Fruit fly (Drosophila melanogaster) whole organism, larva: Measurements from ENCODE around the gene CG14095.
"Not testable (repeated sequence)": the region's sequence is repeated elsewhere in the genome, so short reads cannot be mapped to it uniquely, and the experiment has no call there.

Source experiments
- noc ChIP-seq: fragments of 200-800 bp; sonication (Bioruptor generic); optimal IDR thresholded peaks from 3 replicates; lab custom pipeline; 2019; ENCODE audit warnings: missing biosample characterization, mild to moderate bottlenecking, missing genetic modification characterization, moderate library complexity

Gene CG14095

DNA sequence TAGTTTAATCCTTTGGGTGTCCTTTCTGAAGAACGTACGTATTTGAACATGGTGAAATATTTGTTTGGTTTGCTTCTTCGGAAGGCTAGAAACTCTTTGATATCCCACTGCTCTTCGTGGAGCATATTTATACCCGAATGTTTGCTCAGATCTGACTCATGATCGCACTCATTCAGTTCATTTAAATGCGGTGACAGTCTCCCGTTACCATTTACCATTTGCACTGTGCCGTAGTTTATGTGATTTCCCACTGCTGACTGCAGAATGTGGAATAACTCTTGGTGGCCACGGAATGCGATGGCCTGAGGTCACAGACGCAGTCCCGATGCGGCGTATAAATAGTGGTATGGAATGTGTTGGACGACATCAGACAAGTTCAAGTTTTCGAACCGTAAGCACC is 7.6 kb upstream of the CG14095 start, which contains the start of the genes 825-Oak and CG12519:
TSS of gene 825-Oak (minus strand) at position 101 of the 400 bp plus-strand sequence.
TSS of gene CG12519 (plus strand) at position 364 of the 400 bp plus-strand sequence.
- not testable (repeated sequence) for TF ChIP-seq noc (tag; lab: Kevin White, UChicago)

DNA sequence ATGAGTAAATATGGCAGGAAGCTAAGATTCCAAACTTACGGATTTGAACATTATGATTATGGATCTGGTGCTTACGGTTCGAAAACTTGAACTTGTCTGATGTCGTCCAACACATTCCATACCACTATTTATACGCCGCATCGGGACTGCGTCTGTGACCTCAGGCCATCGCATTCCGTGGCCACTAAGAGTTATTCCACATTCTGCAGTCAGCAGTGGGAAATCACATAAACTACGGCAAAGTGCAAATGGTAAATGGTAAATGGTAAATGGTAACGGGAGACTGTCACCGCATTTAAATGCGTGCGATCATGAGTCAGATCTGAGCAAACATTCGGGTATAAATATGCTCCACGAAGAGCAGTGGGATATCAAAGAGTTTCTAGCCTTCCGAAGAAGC is 2.4 kb upstream of the CG14095 start, which contains the start of the genes CG14096 and CG32214:
TSS of gene CG14096 (minus strand) at position 101 of the 400 bp plus-strand sequence.
TSS of gene CG32214 (plus strand) at position 368 of the 400 bp plus-strand sequence.
- TF ChIP-seq noc (tag; lab: Kevin White, UChicago) = not testable (repeated sequence)

DNA sequence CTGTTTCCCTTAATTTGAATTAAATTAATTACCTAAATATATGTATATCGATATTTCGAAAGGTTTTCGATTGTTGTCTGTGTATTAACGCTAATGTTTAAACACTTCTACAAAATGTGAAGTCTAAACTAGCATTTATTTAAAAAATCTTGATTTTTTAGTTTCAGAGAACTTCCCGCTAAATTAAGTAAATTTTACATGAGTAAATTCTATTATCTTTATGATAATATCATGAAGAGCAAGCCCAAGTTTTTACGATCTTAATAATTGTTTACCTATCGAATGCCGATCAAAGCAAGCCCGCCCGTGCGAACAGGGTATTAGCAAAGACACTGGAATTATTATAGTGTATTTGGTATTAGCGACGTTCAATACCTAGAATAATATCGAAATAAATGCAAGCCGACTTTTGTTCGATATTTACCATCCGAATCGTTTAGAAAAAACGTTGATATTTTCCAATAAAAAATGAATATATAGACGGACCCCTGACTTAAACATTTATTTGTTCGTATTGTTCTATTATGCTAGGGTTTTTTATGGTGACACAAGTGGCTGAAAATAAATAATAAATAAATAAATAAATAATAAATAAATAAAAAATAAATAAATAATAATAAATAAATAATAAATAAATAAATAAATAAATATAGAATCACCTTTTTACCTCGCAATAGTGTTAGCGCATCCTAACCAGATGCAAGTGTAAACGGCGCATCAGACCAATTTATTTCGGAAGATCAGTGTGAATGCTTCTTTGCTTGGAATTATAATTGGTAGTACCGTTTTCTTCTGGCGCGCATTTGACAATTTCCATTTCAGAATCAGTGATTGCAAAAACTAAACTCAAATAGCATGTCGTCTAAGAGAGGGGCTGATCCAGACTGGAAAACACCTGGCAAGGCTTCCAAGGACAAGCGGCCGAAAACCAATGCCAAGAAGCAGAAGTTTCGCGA is 17.9 kb downstream of the CG14095 start, which contains the start of the genes CG33062 and Chd3:
TSS of gene CG33062 (minus strand) at position 51 of the 956 bp plus-strand sequence.
TSS of gene Chd3 (plus strand) at position 780 of the 956 bp plus-strand sequence.
- no peak for TF ChIP-seq noc (tag; lab: Kevin White, UChicago)

DNA sequence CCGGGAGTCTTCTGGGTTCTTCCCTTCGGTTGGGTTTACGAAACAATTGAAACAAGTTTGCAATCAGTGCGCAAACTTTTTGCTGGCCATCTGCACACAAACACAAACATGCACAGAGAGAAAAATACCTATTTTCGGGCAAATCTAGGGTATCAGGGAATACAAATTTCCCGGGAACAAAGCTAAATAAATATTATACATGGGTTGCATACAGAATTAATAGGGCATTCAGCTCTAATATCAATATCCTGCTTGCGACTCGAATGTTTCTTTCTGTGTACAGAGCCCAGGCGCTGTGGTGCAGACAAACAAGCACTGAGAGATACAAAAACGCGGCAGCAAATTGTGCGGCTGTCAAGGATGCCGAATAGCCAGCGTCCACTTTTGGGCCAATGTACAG is 20.5 kb downstream of the CG14095 start:
- TF ChIP-seq noc (tag; lab: Kevin White, UChicago) = no peak

DNA sequence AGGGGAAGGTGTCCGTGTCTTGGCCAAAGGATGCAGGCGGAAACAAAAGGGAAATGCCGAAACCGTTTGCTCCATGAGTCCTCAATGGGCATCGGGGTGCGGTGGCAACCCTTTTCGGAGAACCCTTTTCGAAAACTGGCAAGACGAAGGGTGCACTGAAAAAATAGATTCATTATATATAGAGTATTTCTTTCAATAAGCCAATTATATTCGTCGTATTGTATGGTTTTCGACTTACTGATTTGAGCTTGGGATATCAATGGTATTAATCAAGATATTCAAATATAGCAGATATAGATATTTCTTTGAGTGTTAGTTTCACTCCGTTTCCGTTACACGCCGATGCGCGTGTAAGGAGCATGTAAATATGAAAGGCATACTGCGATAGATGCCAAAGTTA is 22.3 kb downstream of the CG14095 start:
- TF ChIP-seq noc (tag; lab: Kevin White, UChicago) = no peak
